Worm (Caenorhabditis elegans) whole organism, mixed stage, embryonic: ENCODE results near the gene Y73C8B.5.

Source experiments
- ceh-39 ChIP-seq: fragments of 150-350 bp; optimal IDR thresholded peaks from 2 replicates; lab custom pipeline; 2014; ENCODE audit warnings: missing biosample characterization, missing genetic modification characterization
- elt-3 ChIP-seq: fragments of 150-350 bp; optimal IDR thresholded peaks from 2 replicates; lab custom pipeline; 2014; ENCODE audit warnings: missing biosample characterization, missing genetic modification characterization
- nhr-28 ChIP-seq: fragments of 150-350 bp; optimal IDR thresholded peaks from 2 replicates; lab custom pipeline; 2014; ENCODE audit warnings: missing biosample characterization, missing genetic modification characterization
- pha-4 ChIP-seq: fragments of 150-350 bp; optimal IDR thresholded peaks from 2 replicates; lab custom pipeline; 2018; ENCODE audit warnings: missing biosample characterization, missing genetic modification reagents, missing genetic modification characterization
- sem-2 ChIP-seq: fragments of 200-800 bp; sonication (Bioruptor generic); optimal IDR thresholded peaks from 2 replicates; lab custom pipeline; 2018; ENCODE audit warnings: mild to moderate bottlenecking, missing genetic modification characterization, missing compliant biosample characterization
- sptf-1 ChIP-seq: sonication (generic microtip); optimal IDR thresholded peaks from 2 replicates; lab custom pipeline; 2017; ENCODE audit warnings: mild to moderate bottlenecking, missing genetic modification characterization, moderate library complexity, missing compliant biosample characterization
- unc-62 ChIP-seq: fragments of 150-350 bp; optimal IDR thresholded peaks from 2 replicates; lab custom pipeline; 2014; ENCODE audit warnings: missing biosample characterization, missing genetic modification reagents, missing genetic modification characterization
- ztf-11 ChIP-seq: fragments of 150-350 bp; optimal IDR thresholded peaks from 2 replicates; lab custom pipeline; 2014; ENCODE audit warnings: missing biosample characterization, missing genetic modification characterization

ce11 chrV:3149910-3150428, 47.1 kb upstream of the Y73C8B.5 start:
- TF ChIP-seq sptf-1 (tag; lab: Kevin White, UChicago) (no peak), nhr-28 (tag; lab: Kevin White, UChicago) (no peak), pha-4 (tag; lab: Kevin White, UChicago) (no peak), ztf-11 (tag; lab: Kevin White, UChicago) (no peak), sem-2 (GFP tag; lab: Kevin White, UChicago) (no peak), ceh-39 (tag; lab: Kevin White, UChicago) (no peak), elt-3 (no peak), unc-62 (GFP tag; lab: Kevin White, UChicago) (no peak)
